Fruit fly (Drosophila melanogaster) whole organism, embryonic: ENCODE measurements around the gene CG4957.

ENCODE experiments used
- B-H1 ChIP-seq: fragments of 200-800 bp; sonication (Bioruptor generic); IDR thresholded peaks from 3 replicates; pipeline ENCODE4 v1.3.6; 2022; ENCODE audit warnings: missing biosample characterization, missing genetic modification characterization
- CG10543 ChIP-seq: fragments of 200-800 bp; sonication (Bioruptor generic); optimal IDR thresholded peaks from 3 replicates; lab custom pipeline; 2017; ENCODE audit warnings: missing biosample characterization, mild to moderate bottlenecking, missing genetic modification characterization, moderate library complexity
- CG12769 ChIP-seq: fragments of 200-800 bp; sonication (Bioruptor generic); optimal IDR thresholded peaks from 2 replicates; lab custom pipeline; 2019; ENCODE audit warnings: missing biosample characterization, mild to moderate bottlenecking, missing genetic modification characterization, moderate library complexity
- CG14050 ChIP-seq: fragments of 200-800 bp; sonication (Bioruptor generic); IDR thresholded peaks from 3 replicates; pipeline ENCODE4 v1.3.6; 2022; ENCODE audit warnings: missing biosample characterization, missing genetic modification characterization
- CG14667 ChIP-seq: fragments of 200-800 bp; sonication (Bioruptor generic); IDR thresholded peaks from 2 replicates; pipeline ENCODE4 v1.3.6; 2022; ENCODE audit warnings: missing biosample characterization, missing genetic modification characterization
- CG18011 ChIP-seq: fragments of 200-800 bp; sonication (Bioruptor generic); optimal IDR thresholded peaks from 2 replicates; lab custom pipeline; 2017; ENCODE audit warnings: missing biosample characterization, missing genetic modification characterization, mild to moderate bottlenecking, moderate library complexity, missing genotype
- CG2199 ChIP-seq: fragments of 200-800 bp; sonication (Bioruptor generic); IDR thresholded peaks from 3 replicates; pipeline ENCODE4 v1.3.6; 2022; ENCODE audit warnings: missing biosample characterization, missing genetic modification characterization
- CG30020 ChIP-seq: fragments of 200-800 bp; optimal IDR thresholded peaks from 2 replicates; lab custom pipeline; 2019; ENCODE audit warnings: missing biosample characterization, mild to moderate bottlenecking, missing genetic modification characterization, moderate library complexity
- CG3407 ChIP-seq: fragments of 200-800 bp; sonication (Bioruptor generic); optimal IDR thresholded peaks from 2 replicates; lab custom pipeline; 2018; ENCODE audit warnings: missing biosample characterization, mild to moderate bottlenecking, missing genetic modification characterization
- CG34224 ChIP-seq: fragments of 200-800 bp; sonication (Bioruptor generic); IDR thresholded peaks from 3 replicates; pipeline ENCODE4 v1.3.6; 2022; ENCODE audit warnings: missing biosample characterization, missing genetic modification characterization; ENCODE audit not compliant: partially characterized antibody
- CG4360 ChIP-seq: fragments of 200-800 bp; sonication (Bioruptor generic); IDR thresholded peaks from 2 replicates; pipeline ENCODE4 v1.3.6; 2022; ENCODE audit warnings: missing biosample characterization, missing genetic modification characterization
- CG4424 ChIP-seq: fragments of 200-800 bp; sonication (Bioruptor generic); optimal IDR thresholded peaks from 3 replicates; lab custom pipeline; 2016; ENCODE audit warnings: missing biosample characterization, missing genetic modification characterization
- CG5180 ChIP-seq: fragments of 200-800 bp; sonication (Bioruptor generic); optimal IDR thresholded peaks from 3 replicates; lab custom pipeline; 2017; ENCODE audit warnings: missing biosample characterization, missing genetic modification characterization, mild to moderate bottlenecking, moderate library complexity, missing genetic modification reagents
- CG6175 ChIP-seq: fragments of 200-800 bp; sonication (Bioruptor generic); IDR thresholded peaks from 3 replicates; pipeline ENCODE4 v1.3.6; 2022; ENCODE audit warnings: missing biosample characterization, missing genetic modification characterization
- CG6254 ChIP-seq: fragments of 200-800 bp; sonication (Bioruptor generic); optimal IDR thresholded peaks from 3 replicates; lab custom pipeline; 2017; ENCODE audit warnings: mild to moderate bottlenecking, missing biosample characterization, missing genetic modification reagents, missing genetic modification characterization
- CG7357 ChIP-seq: fragments of 200-800 bp; sonication (Bioruptor generic); IDR thresholded peaks from 3 replicates; pipeline ENCODE4 v1.3.6; 2022; ENCODE audit warnings: missing biosample characterization, missing genetic modification characterization
- Camta ChIP-seq: fragments of 200-800 bp; sonication (Bioruptor generic); optimal IDR thresholded peaks from 2 replicates; lab custom pipeline; 2016; ENCODE audit warnings: missing biosample characterization, missing genetic modification characterization
- Dek ChIP-seq: fragments of 200-800 bp; sonication (Bioruptor generic); optimal IDR thresholded peaks from 3 replicates; lab custom pipeline; 2019; ENCODE audit warnings: missing biosample characterization, mild to moderate bottlenecking, missing genetic modification characterization, moderate library complexity
- Hmx ChIP-seq: fragments of 200-800 bp; sonication (Bioruptor generic); optimal IDR thresholded peaks from 2 replicates; lab custom pipeline; 2016; ENCODE audit warnings: missing biosample characterization, missing genetic modification characterization
- MESR4 ChIP-seq: fragments of 200-800 bp; sonication (Bioruptor generic); optimal IDR thresholded peaks from 2 replicates; lab custom pipeline; 2018; ENCODE audit warnings: missing biosample characterization, mild to moderate bottlenecking, missing genetic modification characterization, moderate library complexity
- NFAT ChIP-seq: fragments of 200-800 bp; sonication (Bioruptor generic); IDR thresholded peaks from 2 replicates; pipeline ENCODE4 v1.3.6; 2022; ENCODE audit warnings: missing biosample characterization, missing genetic modification characterization
- Spps ChIP-seq: fragments of 200-800 bp; sonication (Bioruptor generic); optimal IDR thresholded peaks from 2 replicates; lab custom pipeline; 2018; ENCODE audit warnings: missing biosample characterization, mild to moderate bottlenecking, missing genetic modification characterization
- TFAM ChIP-seq: fragments of 200-800 bp; sonication (Bioruptor generic); optimal IDR thresholded peaks from 2 replicates; lab custom pipeline; 2017; ENCODE audit warnings: missing biosample characterization, missing genetic modification characterization, inconsistent platforms
- Taf1 ChIP-seq: fragments of 200-800 bp; sonication (Bioruptor generic); IDR thresholded peaks from 2 replicates; pipeline ENCODE4 v1.3.6; 2022; ENCODE audit warnings: missing biosample characterization, missing genetic modification characterization
- Xbp1 ChIP-seq: fragments of 200-800 bp; sonication (Bioruptor generic); optimal IDR thresholded peaks from 3 replicates; lab custom pipeline; 2016; ENCODE audit warnings: missing biosample characterization, mild to moderate bottlenecking, missing genetic modification characterization
- bab2 ChIP-seq: fragments of 200-800 bp; sonication (Bioruptor generic); optimal IDR thresholded peaks from 2 replicates; lab custom pipeline; 2016; ENCODE audit warnings: missing biosample characterization, missing genetic modification characterization
- corto ChIP-seq: fragments of 200-800 bp; sonication (Bioruptor generic); optimal IDR thresholded peaks from 2 replicates; lab custom pipeline; 2016; ENCODE audit warnings: missing biosample characterization, mild to moderate bottlenecking, missing genetic modification characterization, moderate library complexity
- crp ChIP-seq, 2 experiments: fragments of 200-800 bp; sonication (Bioruptor generic); optimal IDR thresholded peaks; 2 replicates in 1 of 2; 3 replicates in 1 of 2; lab custom pipeline; 2017; ENCODE audit warnings: missing biosample characterization in 2 of 2, missing genetic modification characterization in 2 of 2, mild to moderate bottlenecking in 1 of 2, moderate library complexity in 1 of 2
- danr ChIP-seq: fragments of 200-800 bp; sonication (Bioruptor generic); IDR thresholded peaks from 2 replicates; pipeline ENCODE4 v1.3.6; 2022; ENCODE audit warnings: missing biosample characterization, missing genetic modification characterization
- gce ChIP-seq: fragments of 200-800 bp; sonication (Bioruptor generic); IDR thresholded peaks from 3 replicates; pipeline ENCODE4 v1.3.6; 2022; ENCODE audit warnings: missing biosample characterization, missing genetic modification characterization
- gem ChIP-seq: fragments of 200-800 bp; sonication (Bioruptor generic); optimal IDR thresholded peaks from 2 replicates; lab custom pipeline; 2019; ENCODE audit warnings: missing biosample characterization, mild to moderate bottlenecking, missing genetic modification characterization, moderate library complexity
- lov ChIP-seq, 2 experiments: fragments of 200-800 bp in 1 of 2; fragments of >200 bp in 1 of 2; sonication (Bioruptor generic) in 1 of 2; IDR thresholded peaks in 1 of 2; optimal IDR thresholded peaks in 1 of 2; 2 replicates in 1 of 2; 3 replicates in 1 of 2; pipeline versions ENCODE4 v1.3.6 to Lab custom; 2017 to 2022; ENCODE audit warnings: missing biosample characterization in 1 of 2, missing genetic modification characterization in 1 of 2
- luna ChIP-seq: fragments of 200-800 bp; sonication (Bioruptor generic); optimal IDR thresholded peaks from 2 replicates; lab custom pipeline; 2016; ENCODE audit warnings: missing biosample characterization, missing genetic modification characterization
- nau ChIP-seq: fragments of 200-800 bp; sonication (Bioruptor generic); optimal IDR thresholded peaks from 3 replicates; lab custom pipeline; 2017; ENCODE audit warnings: missing biosample characterization, mild to moderate bottlenecking, missing genetic modification characterization, missing genetic modification reagents
- nerfin-1 ChIP-seq: fragments of 200-800 bp; sonication (Bioruptor generic); optimal IDR thresholded peaks from 3 replicates; lab custom pipeline; 2019; ENCODE audit warnings: missing biosample characterization, mild to moderate bottlenecking, missing genetic modification characterization, moderate library complexity
- sd ChIP-seq: fragments of 200-800 bp; sonication (Bioruptor generic); optimal IDR thresholded peaks from 3 replicates; lab custom pipeline; 2018; ENCODE audit warnings: missing biosample characterization, mild to moderate bottlenecking, missing genetic modification characterization, moderate library complexity
- sisA ChIP-seq: fragments of 200-800 bp; sonication (Bioruptor generic); IDR thresholded peaks from 2 replicates; pipeline ENCODE4 v1.3.6; 2022; ENCODE audit warnings: missing biosample characterization, missing genetic modification characterization
- trem ChIP-seq: fragments of 200-800 bp; optimal IDR thresholded peaks from 3 replicates; lab custom pipeline; 2019; ENCODE audit warnings: missing biosample characterization, mild to moderate bottlenecking, missing genetic modification characterization, moderate library complexity
- ttk ChIP-seq: fragments of 200-800 bp; sonication (Bioruptor generic); IDR thresholded peaks from 2 replicates; pipeline ENCODE4 v2.1.2; 2022; ENCODE audit warnings: missing biosample characterization, missing genetic modification characterization
- twi ChIP-seq: fragments of 200-800 bp; optimal IDR thresholded peaks from 2 replicates; lab custom pipeline; 2019; ENCODE audit warnings: missing biosample characterization, mild to moderate bottlenecking, missing genetic modification characterization, moderate library complexity
- tx ChIP-seq: fragments of 200-800 bp; sonication (Bioruptor generic); optimal IDR thresholded peaks from 2 replicates; lab custom pipeline; 2016; ENCODE audit warnings: missing biosample characterization, missing genetic modification characterization

Gene CG4957

DNA sequence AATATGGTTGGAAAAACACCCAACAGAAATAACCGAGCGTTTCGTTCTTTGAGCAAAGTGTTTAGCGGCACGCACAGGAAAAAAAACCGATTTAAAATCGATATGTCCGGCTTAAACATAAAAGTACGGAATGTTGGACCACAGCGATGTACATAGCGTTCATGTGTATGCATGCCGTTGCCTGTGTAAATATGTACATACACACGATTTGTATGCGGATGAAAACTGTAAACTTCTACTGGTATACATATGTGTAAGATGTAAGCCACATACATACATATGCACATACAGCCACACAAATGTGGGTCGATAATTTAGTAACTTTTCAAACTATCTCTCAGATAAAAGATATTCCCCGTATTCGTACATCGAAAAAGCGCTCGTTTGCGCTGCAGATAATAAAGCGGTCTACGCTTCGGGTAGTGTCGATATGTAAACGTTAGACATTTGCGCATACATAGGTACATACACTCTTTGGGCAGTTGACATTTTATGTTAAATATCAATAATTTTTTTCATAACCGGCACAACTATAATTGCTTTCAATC is 18.9 kb upstream of the CG4957 start (continued):
- TF ChIP-seq CG18011 = no peak
- no peak for TF ChIP-seq ttk (GFP tag; lab: Robert Waterston, UW)
- no peak for TF ChIP-seq CG5180 (GFP tag; lab: Kevin White, UChicago)
- no peak for TF ChIP-seq CG10543 (GFP tag; lab: Kevin White, UChicago)
- TF ChIP-seq CG7357 (GFP tag; lab: Robert Waterston, UW) = no peak
- TF ChIP-seq CG4360 = no peak
- TF ChIP-seq CG14667 (GFP tag; lab: Robert Waterston, UW) = no peak
- peak; percentile 53 for TF ChIP-seq twi (tag; lab: Kevin White, UChicago)
- TF ChIP-seq CG4424 (GFP tag; lab: Kevin White, UChicago) = no peak
- no peak for TF ChIP-seq Dek (tag; lab: Kevin White, UChicago)
- TF ChIP-seq TFAM (GFP tag; lab: Kevin White, UChicago) = no peak
- no peak for TF ChIP-seq CG12769 (tag; lab: Kevin White, UChicago)
- no peak for TF ChIP-seq gce (GFP tag; lab: Robert Waterston, UW)
- TF ChIP-seq CG3407 = no peak
- no peak for TF ChIP-seq trem (tag; lab: Kevin White, UChicago)
- TF ChIP-seq Camta (GFP tag; lab: Kevin White, UChicago) = no peak
- no peak for TF ChIP-seq CG6175 (GFP tag; lab: Robert Waterston, UW)
- TF ChIP-seq B-H1 = no peak
- TF ChIP-seq sd (tag; lab: Kevin White, UChicago) = peak; percentile 76
- TF ChIP-seq NFAT (GFP tag; lab: Robert Waterston, UW) = no peak
- TF ChIP-seq MESR4 (GFP tag; lab: Kevin White, UChicago) = no peak
- no peak for TF ChIP-seq Hmx (GFP tag; lab: Kevin White, UChicago)
- TF ChIP-seq nau (GFP tag; lab: Kevin White, UChicago) = peak; percentile 3
- no peak for TF ChIP-seq Taf1 (GFP tag; lab: Robert Waterston, UW)
- TF ChIP-seq CG6254 (GFP tag; lab: Kevin White, UChicago) = peak; percentile 11
- TF ChIP-seq CG2199 = peak; percentile 51; the same call in 1 of the 3 replicates
- peak; percentile 91 for TF ChIP-seq nerfin-1 (tag; lab: Kevin White, UChicago)
- no peak for TF ChIP-seq CG14050 (GFP tag; lab: Robert Waterston, UW)
- no peak for TF ChIP-seq tx (GFP tag; lab: Kevin White, UChicago)
- TF ChIP-seq lov (optimal IDR thresholded peaks at IDR 0.05; lab: Kevin White, UChicago) = no peak
- TF ChIP-seq lov (GFP tag; IDR thresholded peaks at IDR 0.05; lab: Robert Waterston, UW) = no peak
- no peak for TF ChIP-seq sisA (GFP tag; lab: Robert Waterston, UW)
- TF ChIP-seq luna (GFP tag; lab: Kevin White, UChicago) = no peak
- TF ChIP-seq CG30020 = peak; percentile 74
- TF ChIP-seq corto (GFP tag; lab: Kevin White, UChicago) = peak; percentile 20
- no peak for TF ChIP-seq danr (GFP tag; lab: Robert Waterston, UW)
- TF ChIP-seq bab2 = peak; percentile 17
- TF ChIP-seq Xbp1 (GFP tag; lab: Kevin White, UChicago) = no peak
- TF ChIP-seq gem (tag; lab: Kevin White, UChicago) = no peak
- peak; percentile 2 for TF ChIP-seq Spps
- TF ChIP-seq crp (GFP tag; optimal IDR thresholded peaks at IDR 0.05; lab: Kevin White, UChicago) = no peak
- TF ChIP-seq CG34224 (GFP tag; lab: Robert Waterston, UW) = no peak
